Worm (Caenorhabditis elegans) whole organism, young adult: ENCODE results near the gene sre-31.

Experiments
- B0261.1 ChIP-seq: sonication (generic microtip); optimal IDR thresholded peaks from 2 replicates; lab custom pipeline; 2016; ENCODE audit warnings: mild to moderate bottlenecking, missing genetic modification characterization, moderate library complexity, missing compliant biosample characterization
- D2030.7 ChIP-seq: fragments of 200-800 bp; sonication (Bioruptor generic); IDR thresholded peaks from 2 replicates; pipeline ENCODE4 v1.3.6; 2022; ENCODE audit warnings: missing genetic modification reagents, missing genetic modification characterization, missing compliant biosample characterization
- F23B12.7 ChIP-seq: sonication (generic microtip); optimal IDR thresholded peaks from 2 replicates; lab custom pipeline; 2017; ENCODE audit warnings: missing genetic modification characterization, mild to moderate bottlenecking, missing compliant biosample characterization, antibody characterized with exemption, moderate library complexity; ENCODE audit not compliant: insufficient read depth
- F33H1.4 ChIP-seq: fragments of 200-800 bp; sonication (Bioruptor generic); IDR thresholded peaks from 2 replicates; pipeline ENCODE4 v1.3.6; 2022; ENCODE audit warnings: missing genetic modification reagents, missing genetic modification characterization, missing compliant biosample characterization
- F49E8.2 ChIP-seq: sonication (generic microtip); optimal IDR thresholded peaks from 3 replicates; lab custom pipeline; 2017; ENCODE audit warnings: missing genetic modification characterization, mild to moderate bottlenecking, missing compliant biosample characterization, antibody characterized with exemption, moderate library complexity; ENCODE audit not compliant: insufficient read depth
- Y95B8A.8 ChIP-seq: fragments of 200-800 bp; sonication (Bioruptor generic); IDR thresholded peaks from 2 replicates; pipeline ENCODE4 v1.3.6; 2022; ENCODE audit warnings: missing genetic modification reagents, missing genetic modification characterization, missing compliant biosample characterization
- ama-1 ChIP-seq, 3 experiments: fragments of 150-350 bp in 1 of 3; sonication (generic microtip) in 2 of 3; optimal IDR thresholded peaks; 2 replicates each; lab custom pipeline; 2014 to 2018; ENCODE audit warnings: missing biosample characterization in 2 of 3, missing genetic modification characterization in 2 of 3, missing genetic modification reagents in 2 of 3
- bed-1 ChIP-seq: fragments of 200-800 bp; sonication (Bioruptor generic); IDR thresholded peaks from 2 replicates; pipeline ENCODE4 v1.3.6; 2022; ENCODE audit warnings: missing genetic modification reagents, missing genetic modification characterization, missing compliant biosample characterization
- cebp-1 ChIP-seq, 2 experiments: fragments of 200-800 bp in 1 of 2; sonication (Bioruptor generic) in 1 of 2; sonication (generic microtip) in 1 of 2; IDR thresholded peaks in 1 of 2; optimal IDR thresholded peaks in 1 of 2; 2 replicates each; pipeline versions ENCODE4 v1.3.6 to Lab custom; 2017 to 2022; ENCODE audit warnings: missing compliant biosample characterization in 2 of 2, missing genetic modification characterization in 2 of 2, mild to moderate bottlenecking in 1 of 2, missing genetic modification reagents in 1 of 2, moderate library complexity in 1 of 2
- die-1 ChIP-seq: sonication (generic microtip); optimal IDR thresholded peaks from 2 replicates; lab custom pipeline; 2016; ENCODE audit warnings: missing genotype, mild to moderate bottlenecking, missing genetic modification characterization, missing compliant biosample characterization
- dox-1 ChIP-seq: fragments of 200-800 bp; sonication (Bioruptor generic); IDR thresholded peaks from 2 replicates; pipeline ENCODE4 v1.3.6; 2022; ENCODE audit warnings: missing genetic modification reagents, missing genetic modification characterization, missing compliant biosample characterization
- him-1 ChIP-seq: sonication (generic microtip); optimal IDR thresholded peaks from 2 replicates; lab custom pipeline; 2016; ENCODE audit warnings: missing genotype, missing genetic modification reagents, missing genetic modification characterization, missing compliant biosample characterization
- hmg-1.2 ChIP-seq: fragments of 200-800 bp; sonication (Bioruptor generic); IDR thresholded peaks from 2 replicates; pipeline ENCODE4 v1.3.6; 2022; ENCODE audit warnings: missing genetic modification reagents, missing genetic modification characterization, missing compliant biosample characterization
- lin-26 ChIP-seq: fragments of 200-800 bp; sonication (Bioruptor generic); IDR thresholded peaks from 2 replicates; pipeline ENCODE4 v1.3.6; 2022; ENCODE audit warnings: missing genetic modification reagents, missing genetic modification characterization, missing compliant biosample characterization
- lin-35 ChIP-seq, 3 experiments: fragments of 150-350 bp in 2 of 3; sonication (generic microtip) in 1 of 3; optimal IDR thresholded peaks; 2 replicates each; lab custom pipeline; 2014 to 2018; ENCODE audit warnings: missing biosample characterization in 3 of 3, missing genetic modification characterization in 3 of 3, missing genetic modification reagents in 3 of 3
- lsl-1 ChIP-seq: fragments of 200-800 bp; sonication (Bioruptor generic); optimal IDR thresholded peaks from 2 replicates; lab custom pipeline; 2018; ENCODE audit warnings: mild to moderate bottlenecking, missing genetic modification characterization, moderate library complexity, missing compliant biosample characterization
- nfyb-1 ChIP-seq: fragments of 200-800 bp; sonication (Bioruptor generic); IDR thresholded peaks from 2 replicates; pipeline ENCODE4 v1.3.6; 2022; ENCODE audit warnings: missing genetic modification reagents, missing genetic modification characterization, missing compliant biosample characterization
- nhr-120 ChIP-seq: fragments of 200-800 bp; sonication (Bioruptor generic); IDR thresholded peaks from 2 replicates; pipeline ENCODE4 v1.3.6; 2022; ENCODE audit warnings: missing genetic modification characterization, missing compliant biosample characterization
- nhr-90 ChIP-seq: sonication (generic microtip); optimal IDR thresholded peaks from 2 replicates; lab custom pipeline; 2016; ENCODE audit warnings: missing genotype, mild to moderate bottlenecking, missing genetic modification characterization, missing compliant biosample characterization
- rcor-1 ChIP-seq: fragments of 200-800 bp; sonication (Bioruptor generic); IDR thresholded peaks from 2 replicates; pipeline ENCODE4 v1.3.6; 2022; ENCODE audit warnings: missing genetic modification reagents, missing genetic modification characterization, missing compliant biosample characterization
- rpc-1 ChIP-seq, 2 experiments: fragments of 150-350 bp in 1 of 2; sonication (generic microtip) in 1 of 2; optimal IDR thresholded peaks; 2 replicates each; lab custom pipeline; 2014 to 2018; ENCODE audit warnings: missing biosample characterization in 1 of 2, missing genetic modification characterization in 1 of 2, missing genetic modification reagents in 1 of 2, missing genotype in 1 of 2
- snpc-4 ChIP-seq, 5 experiments: fragments of 150-350 bp in 1 of 5; sonication (generic microtip) in 4 of 5; optimal IDR thresholded peaks; 2 replicates each; lab custom pipeline; 2014 to 2018; ENCODE audit warnings: missing genetic modification characterization in 5 of 5, missing biosample characterization in 3 of 5, antibody characterized with exemption in 2 of 5, mild to moderate bottlenecking in 2 of 5, missing compliant biosample characterization in 2 of 5, missing genotype in 2 of 5, moderate library complexity in 2 of 5, missing genetic modification reagents in 1 of 5
- tbp1 ChIP-seq: fragments of 200-800 bp; sonication (Bioruptor generic); optimal IDR thresholded peaks from 2 replicates; lab custom pipeline; 2018; ENCODE audit warnings: mild to moderate bottlenecking, missing genetic modification characterization, missing compliant biosample characterization
- ztf-25 ChIP-seq: fragments of 200-800 bp; sonication (Bioruptor generic); IDR thresholded peaks from 2 replicates; pipeline ENCODE4 v1.3.6; 2022; ENCODE audit warnings: missing genetic modification reagents, missing genetic modification characterization, missing compliant biosample characterization
- ztf-26 ChIP-seq: sonication (generic microtip); optimal IDR thresholded peaks from 2 replicates; lab custom pipeline; 2017; ENCODE audit warnings: missing genetic modification characterization, missing compliant biosample characterization
- ztf-6 ChIP-seq: fragments of 200-800 bp; sonication (Bioruptor generic); IDR thresholded peaks from 2 replicates; pipeline ENCODE4 v1.3.6; 2022; ENCODE audit warnings: missing genetic modification reagents, missing genetic modification characterization, missing compliant biosample characterization

The sre-31 gene

ce11 chrII:12362262-12362661 is 46.4 kb downstream of the sre-31 start:
- TF ChIP-seq nfyb-1 (GFP tag; lab: Robert Waterston, UW) (peak; percentile 72; the same call in 1 of the 2 replicates), bed-1 (GFP tag; lab: Robert Waterston, UW) (no peak), him-1 (peak; percentile 48), ztf-26 (tag; lab: Kevin White, UChicago) (no peak), dox-1 (GFP tag; lab: Robert Waterston, UW) (peak; percentile 38; the same call in 1 of the 2 replicates), rpc-1 (optimal IDR thresholded peaks at IDR 0.05; lab: Kevin White, UChicago) (peak; percentile 52), rpc-1 (tag; optimal IDR thresholded peaks at IDR 0.05; lab: Kevin White, UChicago) (peak; percentile 75), cebp-1 (GFP tag; IDR thresholded peaks at IDR 0.05; lab: Robert Waterston, UW) (no peak), cebp-1 (tag; optimal IDR thresholded peaks at IDR 0.05; lab: Kevin White, UChicago) (peak; percentile 17), nhr-120 (GFP tag; lab: Robert Waterston, UW) (no peak), rcor-1 (GFP tag; lab: Robert Waterston, UW) (0 out of 2 replicates have a peak, but pooled peaks have one; percentile 30), ama-1 (optimal IDR thresholded peaks at IDR 0.05; lab: Kevin White, UChicago) (no peak), ama-1 (GFP tag; optimal IDR thresholded peaks at IDR 0.05; lab: Kevin White, UChicago) (no peak), D2030.7 (GFP tag; lab: Robert Waterston, UW) (peak; percentile 67), Y95B8A.8 (GFP tag; lab: Robert Waterston, UW) (0 out of 2 replicates have a peak, but pooled peaks have one; percentile 17), F33H1.4 (GFP tag; lab: Robert Waterston, UW) (0 out of 2 replicates have a peak, but pooled peaks have one; percentile 33), lsl-1 (peak; percentile 15), F49E8.2 (tag; lab: Kevin White, UChicago) (peak; percentile 19), die-1 (peak; percentile 71), nhr-90 (tag; lab: Kevin White, UChicago) (peak; percentile 30), B0261.1 (tag; lab: Kevin White, UChicago) (peak; percentile 70), snpc-4 (GFP tag; optimal IDR thresholded peaks at IDR 0.05; lab: Kevin White, UChicago) (no peak), snpc-4 (tag; optimal IDR thresholded peaks at IDR 0.05; lab: Kevin White, UChicago) (peak in 1 of 4 experiments; percentile 33), lin-35 (GFP tag; optimal IDR thresholded peaks at IDR 0.05; lab: Kevin White, UChicago) (no peak), ztf-6 (GFP tag; lab: Robert Waterston, UW) (no peak), hmg-1.2 (peak; percentile 42; the same call in 1 of the 2 replicates), tbp1 (peak; percentile 89), F23B12.7 (tag; lab: Kevin White, UChicago) (peak; percentile 56), ztf-25 (GFP tag; lab: Robert Waterston, UW) (peak; percentile 14; the same call in 1 of the 2 replicates), lin-26 (GFP tag; lab: Robert Waterston, UW) (peak; percentile 58; the same call in 1 of the 2 replicates)
